Fruit fly (Drosophila melanogaster) whole organism, embryonic: ENCODE measurements around the gene CG14196.

ENCODE experiments used
- Adf1 ChIP-seq: fragments of 200-800 bp; sonication (Bioruptor generic); IDR thresholded peaks from 2 replicates; pipeline ENCODE4 v1.3.6; 2022; ENCODE audit warnings: missing biosample characterization, missing genetic modification characterization
- CG16779 ChIP-seq: fragments of 200-800 bp; sonication (Bioruptor generic); IDR thresholded peaks from 2 replicates; pipeline ENCODE4 v1.3.6; 2022; ENCODE audit warnings: missing biosample characterization, missing genetic modification characterization
- CG2678 ChIP-seq: fragments of 200-800 bp; sonication (Bioruptor generic); optimal IDR thresholded peaks from 3 replicates; lab custom pipeline; 2019; ENCODE audit warnings: missing biosample characterization, mild to moderate bottlenecking, missing genetic modification characterization, moderate library complexity
- CG9437 ChIP-seq: fragments of 200-800 bp; sonication (Bioruptor generic); optimal IDR thresholded peaks from 2 replicates; lab custom pipeline; 2018; ENCODE audit warnings: missing biosample characterization, mild to moderate bottlenecking, missing genetic modification characterization
- NC2α ChIP-seq: fragments of 200-800 bp; sonication (Bioruptor generic); optimal IDR thresholded peaks from 2 replicates; lab custom pipeline; 2016; ENCODE audit warnings: missing biosample characterization, missing genetic modification characterization
- nmo ChIP-seq: fragments of 200-800 bp; sonication (Bioruptor generic); optimal IDR thresholded peaks from 2 replicates; lab custom pipeline; 2018; ENCODE audit warnings: missing biosample characterization, mild to moderate bottlenecking, missing genetic modification characterization, moderate library complexity

- TF ChIP-seq CG2678 (no peak), CG16779 (GFP tag; lab: Robert Waterston, UW) (no peak), nmo (GFP tag; lab: Kevin White, UChicago) (no peak), Adf1 (GFP tag; lab: Robert Waterston, UW) (no peak), CG9437 (GFP tag; lab: Kevin White, UChicago) (no peak), NC2α (GFP tag; lab: Kevin White, UChicago) (no peak)
These were observed 36.8 kb upstream of the CG14196 start for dm6 chrX:19278395-19278794.
